Fruit fly (Drosophila melanogaster): ENCODE data around the gene dl.

The dl gene

DNA sequence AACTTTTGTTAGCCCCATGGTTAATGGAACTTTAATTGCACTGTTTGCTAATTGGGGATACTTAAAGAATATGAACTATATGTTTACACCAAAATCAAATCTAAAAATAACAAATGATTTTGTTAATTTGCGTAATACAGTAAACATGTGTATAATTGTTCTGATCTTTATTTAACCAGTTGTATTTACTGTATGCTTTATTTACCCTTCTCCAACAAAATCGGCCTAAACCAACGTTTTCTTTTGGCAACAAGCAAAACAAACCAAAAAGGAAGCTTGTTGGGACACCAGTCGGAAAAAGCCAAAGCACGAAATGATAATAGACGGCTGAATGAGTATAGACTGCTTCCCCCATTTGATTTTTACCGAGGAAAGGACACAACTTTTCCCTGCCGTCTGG, 20.5 kb upstream of the dl start:
- TF ChIP-seq Hnf4 (GFP tag; optimal IDR thresholded peaks at IDR 0.05) = peak; percentile 80
- TF ChIP-seq foxo (GFP tag; optimal IDR thresholded peaks at IDR 0.05) = peak in 1 of 2 experiments; percentile 58
- TF ChIP-seq CrebA (GFP tag; optimal IDR thresholded peaks at IDR 0.05; ENCODE audit: borderline replicate concordance) = no peak
- peak; percentile 50 for TF ChIP-seq psq (GFP tag; optimal IDR thresholded peaks at IDR 0.05)
- peak; percentile 80 for TF ChIP-seq rgr (GFP tag; optimal IDR thresholded peaks at IDR 0.05)
- TF ChIP-seq Mio (GFP tag; optimal IDR thresholded peaks at IDR 0.05) = no peak
- no peak for TF ChIP-seq fru (GFP tag; optimal IDR thresholded peaks at IDR 0.05)
- peak; percentile 36 for TF ChIP-seq jim (GFP tag; optimal IDR thresholded peaks at IDR 0.05)
- peak; percentile 69 for TF ChIP-seq h (GFP tag; optimal IDR thresholded peaks at IDR 0.05)
- TF ChIP-seq Sp1 (GFP tag; optimal IDR thresholded peaks at IDR 0.05) = peak; percentile 20
- peak; percentile 32 for TF ChIP-seq br (GFP tag; optimal IDR thresholded peaks at IDR 0.05)
- no peak for TF ChIP-seq Dfd (GFP tag; optimal IDR thresholded peaks at IDR 0.05)
- peak; percentile 8 for TF ChIP-seq CG32264 (GFP tag; optimal IDR thresholded peaks at IDR 0.05)
- TF ChIP-seq Hr83 (GFP tag; optimal IDR thresholded peaks at IDR 0.05; ENCODE audit: poor library complexity, severe bottlenecking) = peak; percentile 89
- peak; percentile 19 for TF ChIP-seq CG9705 (GFP tag; optimal IDR thresholded peaks at IDR 0.05)
- TF ChIP-seq OdsH (GFP tag; optimal IDR thresholded peaks at IDR 0.05) = peak; percentile 81
- TF ChIP-seq sage (GFP tag; optimal IDR thresholded peaks at IDR 0.05) = no peak
- TF ChIP-seq dmrt93B (GFP tag; optimal IDR thresholded peaks at IDR 0.05) = peak; percentile 30
- TF ChIP-seq ey (GFP tag; optimal IDR thresholded peaks at IDR 0.05) = no peak
- TF ChIP-seq HLH106 (tag; optimal IDR thresholded peaks at IDR 0.05) = peak; percentile 33
- peak; percentile 45 for TF ChIP-seq Jra (GFP tag; optimal IDR thresholded peaks at IDR 0.05)

DNA sequence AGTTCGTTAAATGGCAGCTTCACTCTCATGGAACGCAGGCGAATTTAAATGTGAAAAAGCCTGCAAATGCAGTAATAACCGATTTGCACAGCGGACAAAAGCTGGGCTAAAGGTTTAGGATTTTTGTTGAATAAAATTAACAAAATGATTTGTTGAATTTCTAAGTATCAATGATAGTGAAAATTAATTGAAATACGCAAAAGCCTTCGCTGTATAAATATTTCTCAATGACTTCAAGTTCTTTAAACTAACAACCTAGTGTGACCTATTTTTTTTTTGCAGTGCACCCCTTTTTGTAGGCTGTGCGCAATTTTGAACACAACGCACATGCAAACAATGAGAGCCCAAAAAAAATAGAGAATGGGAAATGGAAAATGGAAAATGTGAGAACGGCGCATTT, 16.8 kb upstream of the dl start:
- TF ChIP-seq Jra (GFP tag; optimal IDR thresholded peaks at IDR 0.05) (no peak), rgr (GFP tag; optimal IDR thresholded peaks at IDR 0.05) (peak; percentile 1), Hr78 (GFP tag; optimal IDR thresholded peaks at IDR 0.05) (no peak), foxo (GFP tag; optimal IDR thresholded peaks at IDR 0.05) (peak in 1 of 2 experiments; percentile 28), CrebA (GFP tag; optimal IDR thresholded peaks at IDR 0.05; ENCODE audit: borderline replicate concordance) (no peak), fru (GFP tag; optimal IDR thresholded peaks at IDR 0.05) (peak; percentile 28), dl (GFP tag; optimal IDR thresholded peaks at IDR 0.05; ENCODE audit: insufficient read depth in 1 of 2, partially characterized antibody in 2 of 2) (no peak)

DNA sequence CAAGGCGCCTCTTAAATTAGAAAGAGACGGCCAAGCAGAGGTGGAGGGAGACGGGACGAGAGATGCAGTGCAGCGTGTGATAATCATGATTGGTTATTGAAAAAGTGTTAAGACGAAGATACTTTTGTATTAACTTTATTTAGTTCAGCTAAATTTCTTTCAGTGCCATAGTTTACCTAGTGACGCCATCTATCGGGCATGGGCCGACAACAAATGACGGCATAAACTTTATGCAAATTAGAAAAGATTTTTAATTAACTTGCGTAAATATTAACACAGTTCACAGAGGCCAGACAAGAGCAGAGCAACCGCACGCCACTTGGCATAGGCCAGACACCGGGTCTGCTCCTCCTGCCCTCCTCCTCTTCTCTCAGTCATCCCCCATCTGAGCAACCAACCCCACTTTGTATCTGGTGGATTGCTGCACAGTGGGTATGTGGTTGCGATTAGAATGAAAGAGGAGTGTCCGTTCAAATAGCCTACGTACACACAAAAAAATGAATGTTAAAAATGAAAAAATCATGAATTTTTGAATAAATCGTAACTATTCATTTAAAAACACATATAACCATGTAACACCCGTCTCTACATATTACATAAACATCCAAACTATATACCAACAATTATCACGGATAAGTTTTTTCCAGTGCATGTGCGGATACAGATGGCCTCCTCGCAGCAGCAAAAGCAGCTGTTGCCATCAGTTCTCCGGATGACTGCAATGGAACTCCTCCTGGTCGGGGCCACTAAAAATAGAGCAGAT, 15.9 kb upstream of the dl start:
- TF ChIP-seq jim (GFP tag; optimal IDR thresholded peaks at IDR 0.05) (no peak), h (GFP tag; optimal IDR thresholded peaks at IDR 0.05) (peak; percentile 46), psq (GFP tag; optimal IDR thresholded peaks at IDR 0.05) (peak; percentile 19), CG9705 (GFP tag; optimal IDR thresholded peaks at IDR 0.05) (no peak), Hr83 (GFP tag; optimal IDR thresholded peaks at IDR 0.05; ENCODE audit: poor library complexity, severe bottlenecking) (no peak), Mio (GFP tag; optimal IDR thresholded peaks at IDR 0.05) (no peak), Rel (GFP tag; optimal IDR thresholded peaks at IDR 0.05) (no peak), Rel (tag; optimal IDR thresholded peaks at IDR 0.05) (no peak), foxo (GFP tag; optimal IDR thresholded peaks at IDR 0.05) (peak in 1 of 2 experiments; percentile 53), Abd-B (GFP tag; optimal IDR thresholded peaks at IDR 0.05) (no peak), brk (GFP tag; optimal IDR thresholded peaks at IDR 0.05) (no peak), fru (GFP tag; optimal IDR thresholded peaks at IDR 0.05) (peak; percentile 54), Dif (GFP tag; optimal IDR thresholded peaks at IDR 0.05; ENCODE audit: partially characterized antibody) (no peak), pan (optimal IDR thresholded peaks at IDR 0.05) (no peak), dmrt93B (GFP tag; optimal IDR thresholded peaks at IDR 0.05) (no peak), rgr (GFP tag; optimal IDR thresholded peaks at IDR 0.05) (peak; percentile 53), woc (GFP tag; optimal IDR thresholded peaks at IDR 0.05) (peak; percentile 11), lola (GFP tag; optimal IDR thresholded peaks at IDR 0.05) (no peak), Hnf4 (GFP tag; optimal IDR thresholded peaks at IDR 0.05) (peak; percentile 39), tai (GFP tag; optimal IDR thresholded peaks at IDR 0.05) (no peak), OdsH (GFP tag; optimal IDR thresholded peaks at IDR 0.05) (peak; percentile 47), sage (GFP tag; optimal IDR thresholded peaks at IDR 0.05) (no peak), ey (GFP tag; optimal IDR thresholded peaks at IDR 0.05) (peak; percentile 57), Dfd (GFP tag; optimal IDR thresholded peaks at IDR 0.05) (no peak), dsf (GFP tag; optimal IDR thresholded peaks at IDR 0.05; ENCODE audit: borderline replicate concordance) (no peak), Hr78 (GFP tag; optimal IDR thresholded peaks at IDR 0.05) (no peak), br (GFP tag; optimal IDR thresholded peaks at IDR 0.05) (peak; percentile 3), CrebA (GFP tag; optimal IDR thresholded peaks at IDR 0.05; ENCODE audit: borderline replicate concordance) (no peak), GATAd (GFP tag; optimal IDR thresholded peaks at IDR 0.05) (no peak), sv (GFP tag; optimal IDR thresholded peaks at IDR 0.05) (peak; percentile 66), CG32264 (GFP tag; optimal IDR thresholded peaks at IDR 0.05) (no peak), N (GFP tag; optimal IDR thresholded peaks at IDR 0.05) (no peak), Sp1 (GFP tag; optimal IDR thresholded peaks at IDR 0.05) (no peak), Myc (optimal IDR thresholded peaks at IDR 0.05) (no peak), HLH106 (tag; optimal IDR thresholded peaks at IDR 0.05) (peak; percentile 29), Jra (GFP tag; optimal IDR thresholded peaks at IDR 0.05) (no peak), dl (GFP tag; optimal IDR thresholded peaks at IDR 0.05; ENCODE audit: insufficient read depth in 1 of 2, partially characterized antibody in 2 of 2) (no peak), usp (GFP tag; optimal IDR thresholded peaks at IDR 0.05) (no peak), Vsx2 (GFP tag; optimal IDR thresholded peaks at IDR 0.05; ENCODE audit: partially characterized antibody) (no peak)
